Worm (Caenorhabditis elegans): ENCODE measurements around the gene F46C5.10.

- TF ChIP-seq skn-1 (tag; optimal IDR thresholded peaks at IDR 0.05) (no peak), ceh-82 (tag; optimal IDR thresholded peaks at IDR 0.05) (no peak)
These were observed 35.3 kb downstream of the F46C5.10 start, which contains the start of gene sgn-1 for ce11 chrII:8783451-8783967.
